Fruit fly (Drosophila melanogaster): ENCODE data around the gene Lam.

Lam gene

DNA sequence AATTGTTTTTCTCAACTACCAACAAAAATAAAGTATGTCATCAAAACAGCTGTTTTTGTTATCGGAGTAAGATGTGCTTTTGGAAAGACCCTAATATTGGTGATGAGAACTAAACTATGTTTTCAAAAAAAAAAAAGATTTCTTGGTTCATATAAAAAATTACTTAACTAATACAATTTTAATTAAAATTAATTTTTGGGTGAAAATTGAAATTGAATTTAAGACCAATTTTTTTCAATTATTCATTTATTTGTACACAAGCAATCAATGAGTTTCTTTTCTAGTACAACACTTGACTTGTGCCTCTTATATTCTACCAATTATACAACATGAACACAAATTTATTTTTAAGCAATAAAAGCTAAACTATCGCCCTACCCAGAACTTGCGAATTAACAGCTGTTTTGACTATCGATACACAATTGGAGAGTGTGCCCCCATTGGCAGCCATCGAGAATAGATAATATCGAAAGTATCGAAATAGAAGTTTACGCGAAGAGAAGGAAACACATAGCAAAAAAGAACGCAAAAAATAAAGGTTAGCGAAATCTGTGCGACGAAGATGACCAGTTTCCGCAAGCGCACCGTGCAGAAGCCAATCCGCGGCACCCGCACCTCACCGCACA is 18.3 kb upstream of the Lam start, which contains the start of the genes Vps52 and Elp4 (continued):
- TF ChIP-seq seq (GFP tag; IDR thresholded peaks at IDR 0.05), result peak; percentile 51; the same call in 1 of the 2 replicates
- TF ChIP-seq Usf (GFP tag; optimal IDR thresholded peaks at IDR 0.05), result peak; percentile 44
- peak; percentile 81 for TF ChIP-seq CG18262 (tag; optimal IDR thresholded peaks at IDR 0.05)
- peak; percentile 31 for TF ChIP-seq CG13624 (GFP tag; optimal IDR thresholded peaks at IDR 0.05)
- peak; percentile 31 for TF ChIP-seq CG8089 (GFP tag; optimal IDR thresholded peaks at IDR 0.05)
- TF ChIP-seq Elba2 (GFP tag; optimal IDR thresholded peaks at IDR 0.05), result peak; percentile 42
- no peak for TF ChIP-seq Kr (GFP tag; optimal IDR thresholded peaks at IDR 0.05)
- TF ChIP-seq ken (GFP tag; IDR thresholded peaks at IDR 0.05), result peak; percentile 56; the same call in 1 of the 3 replicates
- no peak for TF ChIP-seq Oaz (GFP tag; IDR thresholded peaks at IDR 0.05)
- TF ChIP-seq gsb-n (tag; optimal IDR thresholded peaks at IDR 0.05), result peak; percentile 66
- peak; percentile 64 for TF ChIP-seq zfh1 (GFP tag; IDR thresholded peaks at IDR 0.05)
- peak; percentile 43 for TF ChIP-seq dm (GFP tag; optimal IDR thresholded peaks at IDR 0.05)
- peak; percentile 14 for TF ChIP-seq shn (GFP tag; optimal IDR thresholded peaks at IDR 0.05)
- no peak for TF ChIP-seq tap (tag; optimal IDR thresholded peaks at IDR 0.05)
- no peak for TF ChIP-seq pfk (GFP tag; optimal IDR thresholded peaks at IDR 0.05)
- TF ChIP-seq gt (GFP tag; IDR thresholded peaks at IDR 0.05), result no peak
- TF ChIP-seq sima (GFP tag; optimal IDR thresholded peaks at IDR 0.05), result no peak
- peak; percentile 24 for TF ChIP-seq MESR4 (GFP tag; optimal IDR thresholded peaks at IDR 0.05)
- TF ChIP-seq CG10209 (GFP tag; optimal IDR thresholded peaks at IDR 0.05), result peak; percentile 71
- peak; percentile 49 for TF ChIP-seq bab2 (GFP tag; optimal IDR thresholded peaks at IDR 0.05)
- peak; percentile 16 for TF ChIP-seq CG9797 (GFP tag; optimal IDR thresholded peaks at IDR 0.05)
- peak; percentile 71 for TF ChIP-seq Fer2 (tag; optimal IDR thresholded peaks at IDR 0.05)
- peak; percentile 68; the same call in 2 of the 3 replicates for TF ChIP-seq CG11695 (GFP tag; IDR thresholded peaks at IDR 0.05)
- peak; percentile 19 for TF ChIP-seq CG15073 (GFP tag; optimal IDR thresholded peaks at IDR 0.05)
- no peak for TF ChIP-seq CG18599 (GFP tag; optimal IDR thresholded peaks at IDR 0.05)
- peak; percentile 43 to 57 for TF ChIP-seq chif (GFP tag; optimal IDR thresholded peaks at IDR 0.05)
- TF ChIP-seq sr (GFP tag; IDR thresholded peaks at IDR 0.05), result no peak
- TF ChIP-seq fru (optimal IDR thresholded peaks at IDR 0.05), result no peak
- TF ChIP-seq Mad (GFP tag; optimal IDR thresholded peaks at IDR 0.05), result peak; percentile 12
- no peak for TF ChIP-seq usp (GFP tag; optimal IDR thresholded peaks at IDR 0.05)
- TF ChIP-seq CG3407 (GFP tag; optimal IDR thresholded peaks at IDR 0.05), result no peak
- no peak for TF ChIP-seq cas (GFP tag; IDR thresholded peaks at IDR 0.05)
- TF ChIP-seq CG18619 (GFP tag; optimal IDR thresholded peaks at IDR 0.05), result peak; percentile 67
- TF ChIP-seq CG10543 (GFP tag; optimal IDR thresholded peaks at IDR 0.05), result peak; percentile 63
- peak; percentile 82 for TF ChIP-seq Nf-YC (tag; optimal IDR thresholded peaks at IDR 0.05)
- peak; percentile 64; the same call in 1 of the 3 replicates for TF ChIP-seq so (GFP tag; IDR thresholded peaks at IDR 0.05)
- TF ChIP-seq jigr1 (GFP tag; IDR thresholded peaks at IDR 0.05), result no peak
- no peak for TF ChIP-seq schlank (tag; optimal IDR thresholded peaks at IDR 0.05)
- TF ChIP-seq exex (tag; optimal IDR thresholded peaks at IDR 0.05), result peak; percentile 52
- no peak for TF ChIP-seq yki (optimal IDR thresholded peaks at IDR 0.05)
- TF ChIP-seq HLH3B (GFP tag; IDR thresholded peaks at IDR 0.05), result peak; percentile 29; the same call in 1 of the 2 replicates
- peak; percentile 81 for TF ChIP-seq CG6689 (GFP tag; IDR thresholded peaks at IDR 0.05)
- TF ChIP-seq nau (GFP tag; optimal IDR thresholded peaks at IDR 0.05), result no peak
- TF ChIP-seq CG11560 (tag; IDR thresholded peaks at IDR 0.05), result 0 out of 3 replicates have a peak, but pooled peaks have one; percentile 30
- peak; percentile 80 to 95 for TF ChIP-seq crp (GFP tag; optimal IDR thresholded peaks at IDR 0.05)
- TF ChIP-seq CG42726 (GFP tag; IDR thresholded peaks at IDR 0.05; ENCODE audit: partially characterized antibody), result peak; percentile 46; the same call in 1 of the 2 replicates
- TF ChIP-seq CG8765 (GFP tag; IDR thresholded peaks at IDR 0.05), result no peak

Measured in whole organism, embryonic.